Worm (Caenorhabditis elegans) whole organism, young adult: ENCODE measurements around the gene rbm-7.

ENCODE experiments used
- B0019.2 ChIP-seq: fragments of 200-800 bp; sonication (Bioruptor generic); conservative IDR thresholded peaks from 2 replicates; pipeline ENCODE4 v1.3.6; 2022; ENCODE audit warnings: missing genetic modification reagents, missing genetic modification characterization, missing compliant biosample characterization
- C06A6.2 ChIP-seq: fragments of 200-800 bp; sonication (Bioruptor generic); conservative IDR thresholded peaks from 2 replicates; pipeline ENCODE4 v1.3.6; 2022; ENCODE audit warnings: missing genetic modification characterization, missing compliant biosample characterization
- D2030.7 ChIP-seq: fragments of 200-800 bp; sonication (Bioruptor generic); IDR thresholded peaks from 2 replicates; pipeline ENCODE4 v1.3.6; 2022; ENCODE audit warnings: missing genetic modification reagents, missing genetic modification characterization, missing compliant biosample characterization
- F23B12.7 ChIP-seq: sonication (generic microtip); optimal IDR thresholded peaks from 2 replicates; lab custom pipeline; 2017; ENCODE audit warnings: missing genetic modification characterization, mild to moderate bottlenecking, missing compliant biosample characterization, antibody characterized with exemption, moderate library complexity; ENCODE audit not compliant: insufficient read depth
- K11D2.4 ChIP-seq: fragments of 200-800 bp; sonication (Bioruptor generic); IDR thresholded peaks from 2 replicates; pipeline ENCODE4 v1.3.6; 2022; ENCODE audit warnings: missing genetic modification reagents, missing genetic modification characterization, missing compliant biosample characterization
- Y53G8AR.9 ChIP-seq: fragments of 200-800 bp; sonication (Bioruptor generic); conservative IDR thresholded peaks from 2 replicates; pipeline ENCODE4 v1.3.6; 2022; ENCODE audit warnings: missing genetic modification reagents, missing genetic modification characterization, missing compliant biosample characterization
- Y56A3A.18 ChIP-seq: fragments of 200-800 bp; sonication (Bioruptor generic); IDR thresholded peaks from 2 replicates; pipeline ENCODE4 v1.3.6; 2022; ENCODE audit warnings: missing genetic modification reagents, missing genetic modification characterization, missing compliant biosample characterization
- Y79H2A.3 ChIP-seq: fragments of 200-800 bp; sonication (Bioruptor generic); conservative IDR thresholded peaks from 2 replicates; pipeline ENCODE4 v1.3.6; 2022; ENCODE audit warnings: missing genetic modification reagents, missing genetic modification characterization, missing compliant biosample characterization
- akir-1 ChIP-seq: fragments of 200-800 bp; sonication (Bioruptor generic); optimal IDR thresholded peaks from 2 replicates; lab custom pipeline; 2018; ENCODE audit warnings: mild to moderate bottlenecking, missing genetic modification characterization, moderate library complexity, missing compliant biosample characterization
- ama-1 ChIP-seq, 3 experiments: fragments of 150-350 bp in 1 of 3; sonication (generic microtip) in 2 of 3; optimal IDR thresholded peaks; 2 replicates each; lab custom pipeline; 2014 to 2018; ENCODE audit warnings: missing biosample characterization in 2 of 3, missing genetic modification characterization in 2 of 3, missing genetic modification reagents in 2 of 3
- atf-7 ChIP-seq: sonication (generic microtip); optimal IDR thresholded peaks from 2 replicates; lab custom pipeline; 2017; ENCODE audit warnings: mild to moderate bottlenecking, missing genetic modification characterization, missing compliant biosample characterization
- attf-3 ChIP-seq: fragments of 200-800 bp; sonication (Bioruptor generic); conservative IDR thresholded peaks from 2 replicates; pipeline ENCODE4 v1.3.6; 2022; ENCODE audit warnings: missing genetic modification reagents, missing genetic modification characterization, missing compliant biosample characterization
- attf-5 ChIP-seq: fragments of 200-800 bp; sonication (Bioruptor generic); optimal IDR thresholded peaks from 2 replicates; lab custom pipeline; 2018; ENCODE audit warnings: mild to moderate bottlenecking, missing genetic modification characterization, missing compliant biosample characterization
- bed-1 ChIP-seq: fragments of 200-800 bp; sonication (Bioruptor generic); IDR thresholded peaks from 2 replicates; pipeline ENCODE4 v1.3.6; 2022; ENCODE audit warnings: missing genetic modification reagents, missing genetic modification characterization, missing compliant biosample characterization
- cebp-2 ChIP-seq: fragments of 200-800 bp; sonication (Bioruptor generic); IDR thresholded peaks from 2 replicates; pipeline ENCODE4 v1.3.6; 2022; ENCODE audit warnings: missing genetic modification characterization, missing compliant biosample characterization
- ceh-100 ChIP-seq: fragments of 200-800 bp; sonication (Bioruptor generic); IDR thresholded peaks from 2 replicates; pipeline ENCODE4 v1.3.6; 2022; ENCODE audit warnings: missing genetic modification reagents, missing genetic modification characterization, missing compliant biosample characterization
- ceh-40 ChIP-seq: fragments of 200-800 bp; sonication (Bioruptor generic); IDR thresholded peaks from 2 replicates; pipeline ENCODE4 v1.3.6; 2022; ENCODE audit warnings: missing genetic modification characterization, missing compliant biosample characterization
- die-1 ChIP-seq: sonication (generic microtip); optimal IDR thresholded peaks from 2 replicates; lab custom pipeline; 2016; ENCODE audit warnings: missing genotype, mild to moderate bottlenecking, missing genetic modification characterization, missing compliant biosample characterization
- dpl-1 ChIP-seq: fragments of 150-350 bp; optimal IDR thresholded peaks from 2 replicates; lab custom pipeline; 2014; ENCODE audit warnings: missing biosample characterization, missing genetic modification reagents, missing genetic modification characterization
- egrh-3 ChIP-seq: fragments of 200-800 bp; sonication (Bioruptor generic); IDR thresholded peaks from 2 replicates; pipeline ENCODE4 v1.3.6; 2022; ENCODE audit warnings: missing genetic modification reagents, missing genetic modification characterization, missing compliant biosample characterization
- fkh-3 ChIP-seq: sonication (generic microtip); optimal IDR thresholded peaks from 2 replicates; lab custom pipeline; 2016; ENCODE audit warnings: mild to moderate bottlenecking, missing genetic modification characterization, missing compliant biosample characterization
- lag-1 ChIP-seq: fragments of 200-800 bp; sonication (Bioruptor generic); IDR thresholded peaks from 2 replicates; pipeline ENCODE4 v1.3.6; 2022; ENCODE audit warnings: missing genetic modification reagents, missing genetic modification characterization, missing compliant biosample characterization
- let-607 ChIP-seq, 2 experiments: fragments of 200-800 bp in 1 of 2; sonication (Bioruptor generic) in 1 of 2; sonication (generic microtip) in 1 of 2; optimal IDR thresholded peaks; 2 replicates each; lab custom pipeline; 2016 to 2018; ENCODE audit warnings: mild to moderate bottlenecking in 2 of 2, missing compliant biosample characterization in 2 of 2, missing genetic modification characterization in 2 of 2, moderate library complexity in 2 of 2, missing genotype in 1 of 2
- lin-35 ChIP-seq, 3 experiments: fragments of 150-350 bp in 2 of 3; sonication (generic microtip) in 1 of 3; optimal IDR thresholded peaks; 2 replicates each; lab custom pipeline; 2014 to 2018; ENCODE audit warnings: missing biosample characterization in 3 of 3, missing genetic modification characterization in 3 of 3, missing genetic modification reagents in 3 of 3
- lin-54 ChIP-seq: fragments of 200-800 bp; sonication (Bioruptor generic); optimal IDR thresholded peaks from 2 replicates; lab custom pipeline; 2018; ENCODE audit warnings: mild to moderate bottlenecking, missing genetic modification characterization, missing compliant biosample characterization
- lir-1 ChIP-seq: fragments of 200-800 bp; sonication (Bioruptor generic); conservative IDR thresholded peaks from 2 replicates; pipeline ENCODE4 v1.3.6; 2022; ENCODE audit warnings: missing genetic modification reagents, missing genetic modification characterization, missing compliant biosample characterization
- lsl-1 ChIP-seq: fragments of 200-800 bp; sonication (Bioruptor generic); optimal IDR thresholded peaks from 2 replicates; lab custom pipeline; 2018; ENCODE audit warnings: mild to moderate bottlenecking, missing genetic modification characterization, moderate library complexity, missing compliant biosample characterization
- madf-6 ChIP-seq: fragments of 200-800 bp; sonication (Bioruptor generic); IDR thresholded peaks from 2 replicates; pipeline ENCODE4 v1.3.6; 2022; ENCODE audit warnings: missing genetic modification reagents, missing genetic modification characterization, missing compliant biosample characterization
- mcd-1 ChIP-seq: fragments of 200-800 bp; sonication (Bioruptor generic); IDR thresholded peaks from 2 replicates; pipeline ENCODE4 v1.3.6; 2022; ENCODE audit warnings: missing genetic modification reagents, missing genetic modification characterization, missing compliant biosample characterization
- nfyb-1 ChIP-seq: fragments of 200-800 bp; sonication (Bioruptor generic); IDR thresholded peaks from 2 replicates; pipeline ENCODE4 v1.3.6; 2022; ENCODE audit warnings: missing genetic modification reagents, missing genetic modification characterization, missing compliant biosample characterization
- nhr-179 ChIP-seq: sonication (generic microtip); optimal IDR thresholded peaks from 2 replicates; lab custom pipeline; 2016; ENCODE audit warnings: mild to moderate bottlenecking, missing genetic modification characterization, missing compliant biosample characterization
- nhr-27 ChIP-seq: fragments of 200-800 bp; sonication (Bioruptor generic); optimal IDR thresholded peaks from 2 replicates; lab custom pipeline; 2018; ENCODE audit warnings: mild to moderate bottlenecking, missing genetic modification characterization, moderate library complexity, missing compliant biosample characterization
- nhr-90 ChIP-seq: sonication (generic microtip); optimal IDR thresholded peaks from 2 replicates; lab custom pipeline; 2016; ENCODE audit warnings: missing genotype, mild to moderate bottlenecking, missing genetic modification characterization, missing compliant biosample characterization
- pbrm-1 ChIP-seq: fragments of 200-800 bp; sonication (Bioruptor generic); IDR thresholded peaks from 2 replicates; pipeline ENCODE4 v1.3.6; 2022; ENCODE audit warnings: missing genetic modification reagents, missing genetic modification characterization, missing compliant biosample characterization
- rcor-1 ChIP-seq: fragments of 200-800 bp; sonication (Bioruptor generic); IDR thresholded peaks from 2 replicates; pipeline ENCODE4 v1.3.6; 2022; ENCODE audit warnings: missing genetic modification reagents, missing genetic modification characterization, missing compliant biosample characterization
- snpc-1.1 ChIP-seq: sonication (generic microtip); optimal IDR thresholded peaks from 2 replicates; lab custom pipeline; 2017; ENCODE audit warnings: missing genetic modification characterization, mild to moderate bottlenecking, missing compliant biosample characterization, antibody characterized with exemption, moderate library complexity, missing genotype, missing genetic modification reagents; ENCODE audit not compliant: insufficient read depth
- snpc-1.3 ChIP-seq: sonication (generic microtip); optimal IDR thresholded peaks from 2 replicates; lab custom pipeline; 2017; ENCODE audit warnings: missing genetic modification characterization, mild to moderate bottlenecking, missing compliant biosample characterization, antibody characterized with exemption, moderate library complexity, missing genotype, missing genetic modification reagents; ENCODE audit not compliant: insufficient read depth
- tbp1 ChIP-seq: fragments of 200-800 bp; sonication (Bioruptor generic); optimal IDR thresholded peaks from 2 replicates; lab custom pipeline; 2018; ENCODE audit warnings: mild to moderate bottlenecking, missing genetic modification characterization, missing compliant biosample characterization
- tlf-1 ChIP-seq: fragments of 200-800 bp; sonication (Bioruptor generic); optimal IDR thresholded peaks from 2 replicates; lab custom pipeline; 2018; ENCODE audit warnings: mild to moderate bottlenecking, missing genetic modification characterization, missing compliant biosample characterization
- unc-62 ChIP-seq: fragments of 150-350 bp; optimal IDR thresholded peaks from 2 replicates; lab custom pipeline; 2014; ENCODE audit warnings: missing biosample characterization, missing genetic modification reagents, missing genetic modification characterization
- zfh-2 ChIP-seq: fragments of 200-800 bp; sonication (Bioruptor generic); conservative IDR thresholded peaks from 2 replicates; pipeline ENCODE4 v1.3.6; 2022; ENCODE audit warnings: missing genetic modification reagents, missing genetic modification characterization, missing compliant biosample characterization
- ztf-18 ChIP-seq: sonication (generic microtip); optimal IDR thresholded peaks from 2 replicates; lab custom pipeline; 2016; ENCODE audit warnings: missing genotype, mild to moderate bottlenecking, missing genetic modification characterization, missing compliant biosample characterization
- ztf-22 ChIP-seq: fragments of 200-800 bp; sonication (Bioruptor generic); optimal IDR thresholded peaks from 2 replicates; lab custom pipeline; 2018; ENCODE audit warnings: mild to moderate bottlenecking, missing genetic modification characterization, moderate library complexity, missing compliant biosample characterization
- ztf-25 ChIP-seq: fragments of 200-800 bp; sonication (Bioruptor generic); IDR thresholded peaks from 2 replicates; pipeline ENCODE4 v1.3.6; 2022; ENCODE audit warnings: missing genetic modification reagents, missing genetic modification characterization, missing compliant biosample characterization
- ztf-26 ChIP-seq: sonication (generic microtip); optimal IDR thresholded peaks from 2 replicates; lab custom pipeline; 2017; ENCODE audit warnings: missing genetic modification characterization, missing compliant biosample characterization

The rbm-7 gene

DNA sequence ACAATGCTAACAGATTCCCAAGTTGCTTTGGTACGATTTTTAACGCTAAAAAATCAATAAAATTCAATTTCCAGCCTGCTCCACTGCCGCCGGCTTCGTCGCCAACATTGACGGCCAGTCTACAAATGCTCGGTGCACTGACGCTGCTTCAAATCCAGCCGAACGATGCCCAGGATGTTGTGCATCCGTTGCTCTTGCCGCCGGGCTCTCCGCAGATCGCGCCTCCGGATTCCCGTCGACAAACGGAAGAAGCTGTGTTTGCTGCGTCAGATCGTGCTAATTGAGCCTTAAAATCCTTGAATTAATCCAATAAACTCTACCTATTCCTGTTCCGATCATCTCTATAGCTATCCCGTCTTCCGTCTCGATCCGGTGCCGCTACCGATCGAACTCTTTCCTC is 559 bp downstream of the rbm-7 start:
- 0 out of 2 replicates have a peak, but pooled peaks have one; percentile 21 for TF ChIP-seq madf-6 (GFP tag; lab: Robert Waterston, UW)
- TF ChIP-seq zfh-2 (GFP tag; lab: Robert Waterston, UW), result peak; percentile 95
- peak; percentile 30; the same call in 1 of the 2 replicates for TF ChIP-seq egrh-3 (GFP tag; lab: Robert Waterston, UW)
- no peak for TF ChIP-seq nhr-27 (tag; lab: Kevin White, UChicago)
- TF ChIP-seq pbrm-1 (GFP tag; lab: Robert Waterston, UW), result no peak
- TF ChIP-seq lsl-1, result no peak
- TF ChIP-seq attf-3, result no peak
- no peak for TF ChIP-seq cebp-2 (GFP tag; lab: Robert Waterston, UW)
- TF ChIP-seq lin-54, result no peak
- no peak for TF ChIP-seq tlf-1 (GFP tag; lab: Kevin White, UChicago)
- no peak for TF ChIP-seq lag-1
- TF ChIP-seq Y53G8AR.9 (GFP tag; lab: Robert Waterston, UW), result no peak
- no peak for TF ChIP-seq ceh-40 (GFP tag; lab: Robert Waterston, UW)
- TF ChIP-seq K11D2.4 (GFP tag; lab: Robert Waterston, UW), result no peak
- no peak for TF ChIP-seq nfyb-1 (GFP tag; lab: Robert Waterston, UW)
- no peak for TF ChIP-seq bed-1
- no peak for TF ChIP-seq ceh-100
- TF ChIP-seq mcd-1 (GFP tag; lab: Robert Waterston, UW), result 0 out of 2 replicates have a peak, but pooled peaks have one; percentile 11
- no peak for TF ChIP-seq Y56A3A.18
- TF ChIP-seq ama-1 (optimal IDR thresholded peaks at IDR 0.05; lab: Kevin White, UChicago), result no peak
- TF ChIP-seq ama-1 (GFP tag; optimal IDR thresholded peaks at IDR 0.05; lab: Kevin White, UChicago), result no peak

DNA sequence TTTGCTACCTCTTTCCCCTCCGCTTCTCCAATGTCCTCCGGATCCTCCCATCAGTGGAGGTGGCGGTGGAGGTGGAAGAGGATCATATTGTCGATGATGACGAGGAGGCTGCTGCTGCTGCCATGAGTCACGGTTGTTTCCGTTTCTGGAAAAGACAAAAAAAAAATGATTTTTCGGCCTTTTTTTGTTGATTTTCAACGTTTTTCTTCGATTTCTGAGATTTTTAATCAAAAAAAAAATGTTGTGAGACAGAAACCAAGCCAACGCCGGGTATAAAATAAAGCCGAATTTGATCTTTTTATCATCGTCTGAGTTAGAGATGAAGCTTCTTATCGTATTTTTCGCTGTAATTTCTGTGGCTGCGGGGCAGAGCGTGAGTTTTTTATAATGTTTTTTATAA is 2.1 kb downstream of the rbm-7 start, which contains the start of gene Y37D8A.19:
Gene Y37D8A.19 (plus strand): TSS at position 301 of the 400 bp plus-strand sequence.
- no peak for TF ChIP-seq unc-62 (GFP tag; lab: Kevin White, UChicago)
- TF ChIP-seq B0019.2, result no peak
- TF ChIP-seq ceh-100, result no peak
- TF ChIP-seq tbp1 (GFP tag; lab: Kevin White, UChicago), result no peak
- TF ChIP-seq fkh-3 (tag; lab: Kevin White, UChicago), result no peak
- no peak for TF ChIP-seq lag-1
- no peak for TF ChIP-seq attf-3
- no peak for TF ChIP-seq Y79H2A.3 (GFP tag; lab: Robert Waterston, UW)
- no peak for TF ChIP-seq tlf-1 (GFP tag; lab: Kevin White, UChicago)
- TF ChIP-seq, all 124 proteins: peak for 0

DNA sequence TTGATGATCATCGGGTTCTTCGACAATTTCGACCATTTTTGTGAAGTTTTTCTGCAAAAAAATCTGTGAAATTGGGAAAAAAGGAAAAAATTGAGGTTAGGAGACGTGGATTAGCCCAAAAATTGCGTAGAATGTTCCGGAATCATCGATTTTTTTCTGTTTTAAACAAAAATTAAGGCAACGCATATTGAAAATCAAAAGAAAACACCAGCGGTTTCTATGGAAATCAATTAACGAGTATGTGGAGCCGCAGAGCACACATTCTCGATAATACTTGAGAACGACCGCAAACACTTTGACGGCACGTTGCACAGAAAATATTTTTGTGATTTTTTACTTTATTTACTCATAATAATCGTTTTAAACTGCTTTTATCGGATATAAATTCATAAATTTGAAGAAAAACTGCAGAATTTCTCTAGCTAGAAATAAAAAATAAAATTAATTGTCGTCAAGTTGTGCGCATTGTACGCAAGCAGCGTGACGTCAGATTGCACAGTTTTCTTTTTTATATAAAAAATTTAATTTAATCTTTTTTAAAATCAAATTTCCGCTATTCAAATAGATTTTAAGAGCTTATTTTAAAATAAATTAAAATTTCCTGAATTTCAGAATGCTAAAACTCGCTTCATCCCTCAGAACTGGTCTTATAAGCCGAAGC is 5.6 kb downstream of the rbm-7 start, which contains the start of the genes npp-25 and mrps-10:
Gene npp-25 (minus strand): TSS at position 51 of the 661 bp plus-strand sequence.
Gene mrps-10 (plus strand): TSS at position 611 of the 661 bp plus-strand sequence.
- TF ChIP-seq die-1 (tag; lab: Kevin White, UChicago) (no peak), rcor-1 (GFP tag; lab: Robert Waterston, UW) (no peak), ztf-22 (GFP tag; lab: Kevin White, UChicago) (no peak), lin-35 (GFP tag; optimal IDR thresholded peaks at IDR 0.05; lab: Kevin White, UChicago) (peak in 1 of 3 experiments; percentile 2), atf-7 (tag; lab: Kevin White, UChicago) (no peak), ztf-26 (no peak), lir-1 (GFP tag; lab: Robert Waterston, UW) (no peak), akir-1 (GFP tag; lab: Kevin White, UChicago) (no peak), pbrm-1 (GFP tag; lab: Robert Waterston, UW) (no peak), snpc-1.3 (tag; lab: Kevin White, UChicago) (no peak), let-607 (tag; optimal IDR thresholded peaks at IDR 0.05; lab: Kevin White, UChicago) (no peak), D2030.7 (no peak), ztf-25 (GFP tag; lab: Robert Waterston, UW) (no peak), lsl-1 (peak; percentile 8), ztf-18 (tag; lab: Kevin White, UChicago) (peak; percentile 43), snpc-1.1 (tag; lab: Kevin White, UChicago) (no peak), F23B12.7 (tag; lab: Kevin White, UChicago) (no peak), nhr-179 (tag; lab: Kevin White, UChicago) (no peak), dpl-1 (no peak), attf-5 (GFP tag; lab: Kevin White, UChicago) (peak; percentile 13), nhr-90 (tag; lab: Kevin White, UChicago) (no peak), C06A6.2 (GFP tag; lab: Robert Waterston, UW) (no peak)
